Worm (Caenorhabditis elegans): ENCODE measurements around the gene srw-90.

ce11 chrV:1701584-1702101 lies at the start of gene srw-90:
- no peak for TF ChIP-seq nhr-11 (tag; optimal IDR thresholded peaks at IDR 0.05)
- no peak for TF ChIP-seq unc-39 (tag; optimal IDR thresholded peaks at IDR 0.05)
